Worm (Caenorhabditis elegans) whole organism, late embryonic: ENCODE results near the gene ZC196.3.

Experiments used
- C08G9.2 ChIP-seq: sonication (generic microtip); optimal IDR thresholded peaks from 2 replicates; lab custom pipeline; 2016; ENCODE audit warnings: mild to moderate bottlenecking, missing genetic modification characterization, moderate library complexity, missing compliant biosample characterization
- C38D4.7 ChIP-seq: fragments of 200-800 bp; sonication (Bioruptor generic); optimal IDR thresholded peaks from 2 replicates; lab custom pipeline; 2018; ENCODE audit warnings: mild to moderate bottlenecking, missing genetic modification characterization, moderate library complexity, missing compliant biosample characterization
- K02D7.2 ChIP-seq: sonication (generic microtip); optimal IDR thresholded peaks from 2 replicates; lab custom pipeline; 2017; ENCODE audit warnings: mild to moderate bottlenecking, missing genetic modification characterization, missing compliant biosample characterization
- T23F11.4 ChIP-seq: fragments of 200-800 bp; sonication (Bioruptor generic); optimal IDR thresholded peaks from 2 replicates; lab custom pipeline; 2018; ENCODE audit warnings: mild to moderate bottlenecking, missing genetic modification characterization, missing compliant biosample characterization
- ahr-1 ChIP-seq: sonication (generic microtip); optimal IDR thresholded peaks from 2 replicates; lab custom pipeline; 2016; ENCODE audit warnings: missing genetic modification characterization, missing compliant biosample characterization
- ama-1 ChIP-seq: fragments of 150-350 bp; optimal IDR thresholded peaks from 2 replicates; lab custom pipeline; 2014
- ceh-2 ChIP-seq: sonication (generic microtip); optimal IDR thresholded peaks from 2 replicates; lab custom pipeline; 2016; ENCODE audit warnings: missing genotype, missing genetic modification characterization, missing compliant biosample characterization
- ceh-22 ChIP-seq: sonication (generic microtip); optimal IDR thresholded peaks from 2 replicates; lab custom pipeline; 2017; ENCODE audit warnings: missing biosample characterization, missing genetic modification characterization
- ceh-30 ChIP-seq: fragments of 150-350 bp; optimal IDR thresholded peaks from 2 replicates; lab custom pipeline; 2014; ENCODE audit warnings: missing biosample characterization, missing genetic modification characterization
- ceh-31 ChIP-seq: sonication (generic microtip); optimal IDR thresholded peaks from 2 replicates; lab custom pipeline; 2016; ENCODE audit warnings: missing genetic modification characterization, missing compliant biosample characterization
- ceh-34 ChIP-seq: sonication (generic microtip); optimal IDR thresholded peaks from 2 replicates; lab custom pipeline; 2016; ENCODE audit warnings: mild to moderate bottlenecking, missing genetic modification characterization, missing compliant biosample characterization
- ceh-45 ChIP-seq: fragments of 200-800 bp; sonication (Bioruptor generic); IDR thresholded peaks from 2 replicates; pipeline ENCODE4 v1.3.6; 2022; ENCODE audit warnings: missing genetic modification reagents, missing genetic modification characterization, missing compliant biosample characterization
- dve-1 ChIP-seq: sonication (generic microtip); optimal IDR thresholded peaks from 2 replicates; lab custom pipeline; 2017; ENCODE audit warnings: antibody characterized with exemption, mild to moderate bottlenecking, missing genetic modification characterization, missing compliant biosample characterization
- elt-2 ChIP-seq: sonication (generic microtip); optimal IDR thresholded peaks from 2 replicates; lab custom pipeline; 2016; ENCODE audit warnings: missing genetic modification reagents, missing genetic modification characterization, missing compliant biosample characterization
- elt-4 ChIP-seq: sonication (generic microtip); optimal IDR thresholded peaks from 2 replicates; lab custom pipeline; 2016; ENCODE audit warnings: missing genetic modification characterization, missing compliant biosample characterization
- hlh-15 ChIP-seq: sonication (generic microtip); optimal IDR thresholded peaks from 2 replicates; lab custom pipeline; 2016; ENCODE audit warnings: missing genetic modification characterization, missing compliant biosample characterization
- hlh-8 ChIP-seq: sonication (generic microtip); optimal IDR thresholded peaks from 2 replicates; lab custom pipeline; 2016; ENCODE audit warnings: missing genotype, missing genetic modification characterization, missing compliant biosample characterization
- lim-6 ChIP-seq: sonication (generic microtip); optimal IDR thresholded peaks from 2 replicates; lab custom pipeline; 2016; ENCODE audit warnings: missing genetic modification characterization, missing compliant biosample characterization
- madf-2 ChIP-seq: sonication (generic microtip); optimal IDR thresholded peaks from 2 replicates; lab custom pipeline; 2017; ENCODE audit warnings: missing genetic modification characterization, missing compliant biosample characterization
- mec-3 ChIP-seq: sonication (generic microtip); optimal IDR thresholded peaks from 2 replicates; lab custom pipeline; 2016; ENCODE audit warnings: borderline replicate concordance, missing genetic modification characterization, missing compliant biosample characterization
- nhr-232 ChIP-seq: sonication (generic microtip); optimal IDR thresholded peaks from 2 replicates; lab custom pipeline; 2016; ENCODE audit warnings: missing genetic modification characterization, missing compliant biosample characterization
- npax-4 ChIP-seq: sonication (generic microtip); optimal IDR thresholded peaks from 2 replicates; lab custom pipeline; 2016; ENCODE audit warnings: missing genetic modification characterization, missing compliant biosample characterization
- pat-9 ChIP-seq: fragments of 200-800 bp; sonication (Bioruptor generic); optimal IDR thresholded peaks from 2 replicates; lab custom pipeline; 2018; ENCODE audit warnings: mild to moderate bottlenecking, missing genetic modification characterization, moderate library complexity, missing compliant biosample characterization
- pax-1 ChIP-seq: fragments of 150-350 bp; optimal IDR thresholded peaks from 2 replicates; lab custom pipeline; 2014; ENCODE audit warnings: missing biosample characterization, missing genetic modification characterization
- pqm-1 ChIP-seq: sonication (generic microtip); optimal IDR thresholded peaks from 2 replicates; lab custom pipeline; 2016; ENCODE audit warnings: missing genetic modification characterization, missing compliant biosample characterization
- pros-1 ChIP-seq: fragments of 150-350 bp; optimal IDR thresholded peaks from 2 replicates; lab custom pipeline; 2014; ENCODE audit warnings: missing biosample characterization, missing genetic modification reagents, missing genetic modification characterization
- ref-2 ChIP-seq: sonication (generic microtip); optimal IDR thresholded peaks from 2 replicates; lab custom pipeline; 2016; ENCODE audit warnings: missing genetic modification characterization, missing compliant biosample characterization
- rnt-1 ChIP-seq: sonication (generic microtip); optimal IDR thresholded peaks from 2 replicates; lab custom pipeline; 2016; ENCODE audit warnings: missing genetic modification characterization, missing compliant biosample characterization
- sdc-2 ChIP-seq: sonication (generic microtip); optimal IDR thresholded peaks from 2 replicates; lab custom pipeline; 2016; ENCODE audit warnings: missing genotype, missing genetic modification characterization, missing compliant biosample characterization
- sox-2 ChIP-seq: fragments of 200-800 bp; sonication (Bioruptor generic); IDR thresholded peaks from 2 replicates; pipeline ENCODE4 v1.3.6; 2022; ENCODE audit warnings: missing genetic modification reagents, missing genetic modification characterization, missing compliant biosample characterization
- tbx-2 ChIP-seq: sonication (generic microtip); optimal IDR thresholded peaks from 2 replicates; lab custom pipeline; 2016; ENCODE audit warnings: missing genetic modification characterization, missing compliant biosample characterization
- ttx-3 ChIP-seq: sonication (generic microtip); optimal IDR thresholded peaks from 2 replicates; lab custom pipeline; 2016; ENCODE audit warnings: missing genetic modification reagents, missing genetic modification characterization, missing compliant biosample characterization
- unc-3 ChIP-seq, 2 experiments: fragments of 200-800 bp in 1 of 2; sonication (Bioruptor generic) in 1 of 2; sonication (generic microtip) in 1 of 2; conservative IDR thresholded peaks in 1 of 2; optimal IDR thresholded peaks in 1 of 2; 2 replicates each; pipeline versions ENCODE4 v1.3.6 to Lab custom; 2016 to 2022; ENCODE audit warnings: missing compliant biosample characterization in 2 of 2, missing genetic modification characterization in 2 of 2, missing genetic modification reagents in 1 of 2

Gene ZC196.3

DNA sequence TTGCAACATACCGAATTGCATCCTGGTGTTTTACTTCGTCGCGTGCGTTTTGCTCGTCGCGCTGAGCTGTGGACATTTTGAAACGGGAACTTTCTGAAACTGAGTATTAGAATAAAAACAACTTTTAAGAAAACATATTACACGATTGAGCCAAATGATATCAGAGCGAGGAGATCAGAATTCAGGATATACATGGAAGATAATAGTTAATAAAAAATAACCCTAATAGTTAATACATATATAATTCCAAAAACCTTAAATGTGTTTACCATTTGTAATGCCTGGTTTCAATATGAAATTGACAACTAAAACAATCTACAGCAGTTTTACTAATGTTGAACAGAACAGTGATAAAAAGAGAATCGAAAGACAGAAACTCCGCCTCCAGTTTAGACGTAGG, 26.4 kb downstream of the ZC196.3 start, which contains the start of gene B0507.8:
Gene B0507.8, minus strand, starts transcription at position 101 of the 400 bp plus-strand sequence.
- TF ChIP-seq C08G9.2 (tag; lab: Kevin White, UChicago), result no peak
- no peak for TF ChIP-seq ceh-31 (tag; lab: Kevin White, UChicago)
- TF ChIP-seq ceh-22 (tag; lab: Kevin White, UChicago), result no peak
- no peak for TF ChIP-seq sdc-2
- no peak for TF ChIP-seq ceh-2 (tag; lab: Kevin White, UChicago)
- TF ChIP-seq pax-1 (tag; lab: Kevin White, UChicago), result no peak
- no peak for TF ChIP-seq ttx-3 (tag; lab: Kevin White, UChicago)
- no peak for TF ChIP-seq pat-9
- no peak for TF ChIP-seq madf-2 (tag; lab: Kevin White, UChicago)
- TF ChIP-seq lim-6 (tag; lab: Kevin White, UChicago), result no peak
- no peak for TF ChIP-seq nhr-232 (tag; lab: Kevin White, UChicago)
- TF ChIP-seq, all 69 proteins: peak for 0

ce11 chrV:8765938-8766337, 29.5 kb downstream of the ZC196.3 start, which contains the start of gene B0507.9:
TSS of gene B0507.9 (minus strand) at chrV:8766038.
- no peak for TF ChIP-seq K02D7.2 (tag; lab: Kevin White, UChicago)
- no peak for TF ChIP-seq ref-2
- TF ChIP-seq sdc-2, result no peak
- no peak for TF ChIP-seq ceh-30
- TF ChIP-seq dve-1, result no peak
- TF ChIP-seq nhr-232 (tag; lab: Kevin White, UChicago), result no peak
- no peak for TF ChIP-seq unc-3 (GFP tag; conservative IDR thresholded peaks at IDR 0.05; lab: Robert Waterston, UW)
- no peak for TF ChIP-seq unc-3 (tag; optimal IDR thresholded peaks at IDR 0.05; lab: Kevin White, UChicago)
- no peak for TF ChIP-seq mec-3
- TF ChIP-seq ceh-31 (tag; lab: Kevin White, UChicago), result no peak
- no peak for TF ChIP-seq elt-2 (tag; lab: Kevin White, UChicago)
- TF ChIP-seq C38D4.7 (GFP tag; lab: Kevin White, UChicago), result no peak
- TF ChIP-seq ahr-1 (tag; lab: Kevin White, UChicago), result no peak

DNA sequence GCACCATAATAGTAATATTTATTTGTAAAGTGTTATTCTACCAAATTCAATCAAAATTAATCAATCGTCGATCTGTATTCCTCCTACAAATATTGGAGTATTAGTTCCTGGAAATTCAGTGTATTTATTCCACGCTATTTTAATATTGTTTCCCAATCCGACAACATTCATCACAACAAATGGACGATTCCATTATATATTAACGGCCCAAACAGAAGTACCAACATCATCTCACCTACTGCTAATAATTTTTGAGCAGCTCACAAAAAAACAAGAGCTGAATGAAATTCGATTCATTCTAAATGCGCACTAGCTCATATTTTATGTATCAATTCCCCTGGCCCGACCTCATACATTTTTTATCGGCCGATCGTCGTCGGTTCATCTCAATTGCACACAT, 30.6 kb downstream of the ZC196.3 start:
- no peak for TF ChIP-seq unc-3 (GFP tag; conservative IDR thresholded peaks at IDR 0.05; lab: Robert Waterston, UW)
- TF ChIP-seq unc-3 (tag; optimal IDR thresholded peaks at IDR 0.05; lab: Kevin White, UChicago), result no peak
- no peak for TF ChIP-seq hlh-15 (tag; lab: Kevin White, UChicago)
- TF ChIP-seq lim-6 (tag; lab: Kevin White, UChicago), result no peak
- TF ChIP-seq T23F11.4 (GFP tag; lab: Kevin White, UChicago), result no peak
- TF ChIP-seq elt-2 (tag; lab: Kevin White, UChicago), result no peak
- no peak for TF ChIP-seq ceh-45 (GFP tag; lab: Robert Waterston, UW)
- TF ChIP-seq ceh-2 (tag; lab: Kevin White, UChicago), result no peak
- TF ChIP-seq ceh-31 (tag; lab: Kevin White, UChicago), result no peak
- TF ChIP-seq ama-1, result no peak
- TF ChIP-seq rnt-1, result no peak
- TF ChIP-seq ref-2, result no peak
- TF ChIP-seq sox-2 (GFP tag; lab: Robert Waterston, UW), result no peak
- no peak for TF ChIP-seq ahr-1 (tag; lab: Kevin White, UChicago)
- no peak for TF ChIP-seq hlh-8
- no peak for TF ChIP-seq elt-4 (tag; lab: Kevin White, UChicago)

DNA sequence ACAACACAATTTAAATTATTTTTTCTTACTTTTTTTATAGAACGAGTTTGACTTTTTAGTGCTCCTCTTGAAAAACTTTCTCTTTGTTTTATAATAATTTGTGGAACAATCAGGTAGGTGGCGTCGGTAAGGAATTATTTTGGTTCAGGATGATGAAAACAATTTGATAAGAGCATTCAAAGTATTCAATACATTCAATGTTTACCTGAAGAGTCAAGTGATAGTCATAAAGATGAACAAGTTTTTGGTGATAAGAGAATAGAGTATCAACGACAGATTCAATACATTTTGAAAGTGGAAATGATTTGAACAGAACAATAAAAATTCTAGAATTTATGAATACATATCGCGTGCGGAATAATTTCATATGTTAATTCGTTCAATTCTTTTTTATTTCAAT, 31.0 kb downstream of the ZC196.3 start:
- TF ChIP-seq ceh-31 (tag; lab: Kevin White, UChicago) (no peak), elt-2 (tag; lab: Kevin White, UChicago) (peak; percentile 61), npax-4 (tag; lab: Kevin White, UChicago) (no peak), ceh-34 (tag; lab: Kevin White, UChicago) (no peak), tbx-2 (no peak)

DNA sequence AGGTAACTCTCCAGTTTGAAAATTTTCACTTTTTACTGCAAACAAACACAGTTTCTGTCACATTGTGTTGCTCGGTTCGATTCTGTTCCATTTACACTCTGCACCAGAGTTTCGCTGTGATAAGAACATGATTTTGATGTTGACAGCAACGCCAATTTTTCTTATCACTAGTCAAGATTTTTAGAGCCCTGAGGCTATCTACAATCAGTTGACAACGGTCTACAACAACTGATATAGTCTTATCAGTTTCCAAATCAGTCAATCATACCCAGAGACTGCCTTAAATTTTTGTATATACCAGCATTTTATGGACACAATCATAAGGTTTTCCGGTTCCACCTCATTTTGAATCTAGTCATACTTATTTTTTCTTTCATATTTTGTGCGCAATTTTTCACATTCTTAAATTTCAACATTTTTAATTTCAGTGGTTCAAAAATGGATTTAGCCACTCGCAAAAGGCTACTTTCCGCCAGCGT, 32.1 kb downstream of the ZC196.3 start, which contains the start of gene B0507.3:
Gene B0507.3, plus strand, starts transcription at position 429 of the 479 bp plus-strand sequence.
- TF ChIP-seq pqm-1 (tag; lab: Kevin White, UChicago) (peak; percentile 75), pros-1 (tag; lab: Kevin White, UChicago) (no peak), elt-2 (tag; lab: Kevin White, UChicago) (peak; percentile 99)
- TF ChIP-seq, all 69 proteins: peak for 2
